Fruit fly (Drosophila melanogaster) whole organism, pupa: Measurements from ENCODE around the gene CG42613.
A peak's percentile ranks its signal among the peaks of the same experiment; 100 is the strongest.

Experiments used
- CG12605 ChIP-seq: fragments of 200-800 bp; sonication (Bioruptor generic); IDR thresholded peaks from 2 replicates; pipeline ENCODE4 v1.3.6; 2022; ENCODE audit warnings: missing biosample characterization, missing genetic modification characterization
- CG14655 ChIP-seq: fragments of 200-800 bp; sonication (Bioruptor generic); optimal IDR thresholded peaks from 3 replicates; lab custom pipeline; 2017; ENCODE audit warnings: mild to moderate bottlenecking, missing biosample characterization, missing genetic modification reagents, missing genetic modification characterization
- CG32121 ChIP-seq: fragments of 200-800 bp; sonication (Bioruptor generic); IDR thresholded peaks from 2 replicates; pipeline ENCODE4 v1.3.6; 2022; ENCODE audit warnings: missing biosample characterization, missing genetic modification characterization
- CG8159 ChIP-seq: fragments of 200-800 bp; sonication (Bioruptor generic); optimal IDR thresholded peaks from 3 replicates; lab custom pipeline; 2018; ENCODE audit warnings: missing biosample characterization, mild to moderate bottlenecking, missing genetic modification characterization, moderate library complexity
- gl ChIP-seq: fragments of 200-800 bp; sonication (Bioruptor generic); optimal IDR thresholded peaks from 2 replicates; lab custom pipeline; 2018; ENCODE audit warnings: missing biosample characterization, mild to moderate bottlenecking, missing genetic modification characterization

dm6 chr3R:18912782-18913331, 16.1 kb upstream of the CG42613 start, which contains the start of gene Sgsh:
- TF ChIP-seq CG12605 (GFP tag; lab: Robert Waterston, UW) (no peak), CG32121 (GFP tag; lab: Robert Waterston, UW) (no peak), CG8159 (tag; lab: Kevin White, UChicago) (peak; percentile 28), CG14655 (GFP tag; lab: Kevin White, UChicago) (peak; percentile 18), gl (tag; lab: Kevin White, UChicago) (no peak)
